Fruit fly (Drosophila melanogaster) whole organism, embryonic: ENCODE results near the gene sra.

Experiments
- Adf1 ChIP-seq: fragments of 200-800 bp; sonication (Bioruptor generic); IDR thresholded peaks from 2 replicates; pipeline ENCODE4 v1.3.6; 2022; ENCODE audit warnings: missing biosample characterization, missing genetic modification characterization
- BEAF-32 ChIP-seq: fragments of 200-800 bp; sonication (Bioruptor generic); optimal IDR thresholded peaks from 3 replicates; lab custom pipeline; 2017; ENCODE audit warnings: missing biosample characterization, missing genetic modification characterization, mild to moderate bottlenecking, moderate library complexity, missing genetic modification reagents
- CG12071 ChIP-seq: fragments of 200-800 bp; sonication (Bioruptor generic); optimal IDR thresholded peaks from 3 replicates; lab custom pipeline; 2018; ENCODE audit warnings: missing biosample characterization, mild to moderate bottlenecking, missing genetic modification characterization
- CG12155 ChIP-seq: fragments of 200-800 bp; sonication (Bioruptor generic); optimal IDR thresholded peaks from 3 replicates; lab custom pipeline; 2016; ENCODE audit warnings: missing biosample characterization, missing genetic modification characterization
- CG13894 ChIP-seq: fragments of 200-800 bp; sonication (Bioruptor generic); optimal IDR thresholded peaks from 3 replicates; lab custom pipeline; 2018; ENCODE audit warnings: missing biosample characterization, mild to moderate bottlenecking, missing genetic modification characterization, moderate library complexity
- CG15479 ChIP-seq: fragments of 200-800 bp; sonication (Bioruptor generic); optimal IDR thresholded peaks from 3 replicates; lab custom pipeline; 2019; ENCODE audit warnings: missing biosample characterization, mild to moderate bottlenecking, missing genetic modification characterization, moderate library complexity
- CG16779 ChIP-seq: fragments of 200-800 bp; sonication (Bioruptor generic); IDR thresholded peaks from 2 replicates; pipeline ENCODE4 v1.3.6; 2022; ENCODE audit warnings: missing biosample characterization, missing genetic modification characterization
- CG16863 ChIP-seq: fragments of 200-800 bp; sonication (Bioruptor generic); optimal IDR thresholded peaks from 3 replicates; lab custom pipeline; 2016; ENCODE audit warnings: missing biosample characterization, missing genetic modification characterization
- CG17361 ChIP-seq: fragments of 200-800 bp; sonication (Bioruptor generic); IDR thresholded peaks from 3 replicates; pipeline ENCODE4 v1.3.6; 2022; ENCODE audit warnings: missing biosample characterization, missing genetic modification characterization
- CG2889 ChIP-seq: fragments of 200-800 bp; sonication (Bioruptor generic); IDR thresholded peaks from 3 replicates; pipeline ENCODE4 v1.3.6; 2022; ENCODE audit warnings: missing biosample characterization, missing genetic modification characterization
- CG33557 ChIP-seq: fragments of 200-800 bp; sonication (Bioruptor generic); optimal IDR thresholded peaks from 2 replicates; lab custom pipeline; 2019; ENCODE audit warnings: missing biosample characterization, mild to moderate bottlenecking, missing genetic modification characterization, moderate library complexity
- CG4360 ChIP-seq: fragments of 200-800 bp; sonication (Bioruptor generic); IDR thresholded peaks from 2 replicates; pipeline ENCODE4 v1.3.6; 2022; ENCODE audit warnings: missing biosample characterization, missing genetic modification characterization
- CG43689 ChIP-seq: fragments of 200-800 bp; sonication (Bioruptor generic); IDR thresholded peaks from 2 replicates; pipeline ENCODE4 v1.3.6; 2022; ENCODE audit warnings: missing biosample characterization, missing genetic modification characterization
- CG4424 ChIP-seq: fragments of 200-800 bp; sonication (Bioruptor generic); optimal IDR thresholded peaks from 3 replicates; lab custom pipeline; 2016; ENCODE audit warnings: missing biosample characterization, missing genetic modification characterization
- CG7839 ChIP-seq: fragments of 200-800 bp; sonication (Bioruptor generic); optimal IDR thresholded peaks from 3 replicates; lab custom pipeline; 2018; ENCODE audit warnings: missing biosample characterization, mild to moderate bottlenecking, missing genetic modification characterization, moderate library complexity
- CG8290 ChIP-seq, 3 experiments: fragments of 200-800 bp; sonication (Bioruptor generic); optimal IDR thresholded peaks; 2 replicates each; lab custom pipeline; 2016 to 2019; ENCODE audit warnings: missing biosample characterization in 3 of 3, missing genetic modification characterization in 3 of 3, mild to moderate bottlenecking in 2 of 3, moderate library complexity in 1 of 3
- CG8924 ChIP-seq: fragments of 200-800 bp; optimal IDR thresholded peaks from 3 replicates; lab custom pipeline; 2019; ENCODE audit warnings: missing biosample characterization, mild to moderate bottlenecking, missing genetic modification characterization, moderate library complexity
- CG9876 ChIP-seq: fragments of 200-800 bp; sonication (Bioruptor generic); optimal IDR thresholded peaks from 2 replicates; lab custom pipeline; 2016; ENCODE audit warnings: missing biosample characterization, missing genetic modification characterization
- CG9932 ChIP-seq: fragments of 200-800 bp; sonication (Bioruptor generic); IDR thresholded peaks from 2 replicates; pipeline ENCODE4 v1.3.6; 2022; ENCODE audit warnings: missing biosample characterization, missing genetic modification characterization
- CHES-1-like ChIP-seq: fragments of 200-800 bp; sonication (Bioruptor generic); optimal IDR thresholded peaks from 2 replicates; lab custom pipeline; 2016; ENCODE audit warnings: missing biosample characterization, missing genetic modification characterization
- CkIIα-i1 ChIP-seq: fragments of 200-800 bp; sonication (Bioruptor generic); IDR thresholded peaks from 2 replicates; pipeline ENCODE4 v1.3.6; 2022; ENCODE audit warnings: missing biosample characterization, missing genetic modification characterization
- CrebB ChIP-seq: fragments of 200-800 bp; sonication (Bioruptor generic); optimal IDR thresholded peaks from 3 replicates; lab custom pipeline; 2018; ENCODE audit warnings: missing biosample characterization, mild to moderate bottlenecking, missing genetic modification characterization
- Fer1 ChIP-seq: fragments of 200-800 bp; sonication (Bioruptor generic); optimal IDR thresholded peaks from 2 replicates; lab custom pipeline; 2017; ENCODE audit warnings: missing biosample characterization, mild to moderate bottlenecking, missing genetic modification characterization
- Gsc ChIP-seq: fragments of 200-800 bp; sonication (Bioruptor generic); IDR thresholded peaks from 2 replicates; pipeline ENCODE4 v1.3.6; 2022; ENCODE audit warnings: missing biosample characterization, missing genetic modification characterization
- Med ChIP-seq: fragments of 200-800 bp; sonication (Bioruptor generic); peaks from one replicate; lab custom pipeline; 2016; ENCODE audit warnings: missing biosample characterization, missing genetic modification characterization, mild to moderate bottlenecking, inconsistent platforms, moderate library complexity
- NC2β ChIP-seq: fragments of 200-800 bp; sonication (Bioruptor generic); optimal IDR thresholded peaks from 2 replicates; lab custom pipeline; 2016; ENCODE audit warnings: missing biosample characterization, missing genetic modification characterization
- NfI ChIP-seq: fragments of 200-800 bp; sonication (Bioruptor generic); optimal IDR thresholded peaks from 3 replicates; lab custom pipeline; 2018; ENCODE audit warnings: missing biosample characterization, mild to moderate bottlenecking, missing genetic modification characterization, moderate library complexity
- Pdp1 ChIP-seq, 2 experiments: fragments of 200-800 bp; sonication (Bioruptor generic); optimal IDR thresholded peaks; 3 replicates each; lab custom pipeline; 2016; ENCODE audit warnings: missing biosample characterization in 2 of 2, missing genetic modification characterization in 2 of 2, mild to moderate bottlenecking in 1 of 2, moderate library complexity in 1 of 2
- abd-A ChIP-seq: fragments of 200-800 bp; sonication (Bioruptor generic); optimal IDR thresholded peaks from 3 replicates; lab custom pipeline; 2019; ENCODE audit warnings: missing biosample characterization, mild to moderate bottlenecking, missing genetic modification characterization, moderate library complexity
- cato ChIP-seq: fragments of 200-800 bp; sonication (Bioruptor generic); optimal IDR thresholded peaks from 2 replicates; lab custom pipeline; 2016; ENCODE audit warnings: missing biosample characterization, missing genetic modification characterization, borderline replicate concordance
- chif ChIP-seq, 2 experiments: fragments of 200-800 bp; sonication (Bioruptor generic); optimal IDR thresholded peaks; 3 replicates each; lab custom pipeline; 2016; ENCODE audit warnings: missing biosample characterization in 2 of 2, missing genetic modification characterization in 2 of 2
- ci ChIP-seq: fragments of 200-800 bp; sonication (Bioruptor generic); IDR thresholded peaks from 3 replicates; pipeline ENCODE4 v1.3.6; 2022; ENCODE audit warnings: missing biosample characterization, missing genetic modification characterization
- croc ChIP-seq: fragments of 200-800 bp; sonication (Bioruptor generic); conservative IDR thresholded peaks from 3 replicates; pipeline ENCODE4 v1.3.6; 2022; ENCODE audit warnings: missing biosample characterization, missing genetic modification characterization
- crol ChIP-seq: fragments of 200-800 bp; sonication (Bioruptor generic); IDR thresholded peaks from 2 replicates; pipeline ENCODE4 v1.3.6; 2022; ENCODE audit warnings: missing biosample characterization, missing genetic modification characterization
- danr ChIP-seq: fragments of 200-800 bp; sonication (Bioruptor generic); IDR thresholded peaks from 2 replicates; pipeline ENCODE4 v1.3.6; 2022; ENCODE audit warnings: missing biosample characterization, missing genetic modification characterization
- emc ChIP-seq: fragments of 200-800 bp; sonication (Bioruptor generic); optimal IDR thresholded peaks from 2 replicates; lab custom pipeline; 2016; ENCODE audit warnings: missing biosample characterization, missing genetic modification characterization
- gem ChIP-seq: fragments of 200-800 bp; sonication (Bioruptor generic); optimal IDR thresholded peaks from 2 replicates; lab custom pipeline; 2019; ENCODE audit warnings: missing biosample characterization, mild to moderate bottlenecking, missing genetic modification characterization, moderate library complexity
- gt ChIP-seq: fragments of 200-800 bp; sonication (Bioruptor generic); IDR thresholded peaks from 2 replicates; pipeline ENCODE4 v1.3.6; 2022; ENCODE audit warnings: missing biosample characterization, missing genetic modification characterization
- jumu ChIP-seq: fragments of 200-800 bp; sonication (Bioruptor generic); optimal IDR thresholded peaks from 3 replicates; lab custom pipeline; 2016; ENCODE audit warnings: missing biosample characterization, missing genetic modification characterization
- klu ChIP-seq: fragments of 200-800 bp; sonication (Bioruptor generic); IDR thresholded peaks from 2 replicates; pipeline ENCODE4 v1.3.6; 2022; ENCODE audit warnings: missing biosample characterization, missing genetic modification characterization
- mirr ChIP-seq: fragments of 200-800 bp; sonication (Bioruptor generic); optimal IDR thresholded peaks from 3 replicates; lab custom pipeline; 2018; ENCODE audit warnings: missing biosample characterization, mild to moderate bottlenecking, missing genetic modification characterization
- pan ChIP-seq, 4 experiments: fragments of >200 bp in 3 of 4; fragments of 200-800 bp in 1 of 4; sonication (Bioruptor generic) in 1 of 4; optimal IDR thresholded peaks in 3 of 4; IDR thresholded peaks in 1 of 4; 2 replicates each; pipeline versions ENCODE4 v1.3.6 to Lab custom; 2017 to 2022; ENCODE audit warnings: missing biosample characterization in 2 of 4, missing genetic modification characterization in 2 of 4, mixed read lengths in 1 of 4
- pfk ChIP-seq: fragments of 200-800 bp; sonication (Bioruptor generic); optimal IDR thresholded peaks from 2 replicates; lab custom pipeline; 2018; ENCODE audit warnings: missing biosample characterization, mild to moderate bottlenecking, missing genetic modification characterization, moderate library complexity
- sima ChIP-seq: fragments of 200-800 bp; sonication (Bioruptor generic); optimal IDR thresholded peaks from 2 replicates; lab custom pipeline; 2016; ENCODE audit warnings: missing biosample characterization, missing genetic modification characterization
- tna ChIP-seq: fragments of 200-800 bp; sonication (Bioruptor generic); IDR thresholded peaks from 2 replicates; pipeline ENCODE4 v1.3.6; 2022; ENCODE audit warnings: missing biosample characterization, missing genetic modification characterization; ENCODE audit not compliant: partially characterized antibody
- yki ChIP-seq: fragments of >200 bp; optimal IDR thresholded peaks from 3 replicates; lab custom pipeline; 2018

sra gene

dm6 chr3R:16214474-16215318 is 27.9 kb downstream of the sra start (continued):
- TF ChIP-seq BEAF-32 (GFP tag; lab: Kevin White, UChicago) (no peak), pfk (GFP tag; lab: Kevin White, UChicago) (no peak), yki (lab: Kevin White, UChicago) (no peak), CG4424 (GFP tag; lab: Kevin White, UChicago) (no peak), CG33557 (GFP tag; lab: Kevin White, UChicago) (no peak)

- TF ChIP-seq CG13894 (tag; lab: Kevin White, UChicago) = peak; percentile 79
- peak; percentile 75 for TF ChIP-seq Adf1 (GFP tag; lab: Robert Waterston, UW)
- TF ChIP-seq croc (GFP tag; lab: Robert Waterston, UW) = no peak
- 0 out of 2 replicates have a peak, but pooled peaks have one; percentile 20 for TF ChIP-seq CG9932 (GFP tag; lab: Robert Waterston, UW)
- TF ChIP-seq Med = peak; percentile 62
- TF ChIP-seq mirr = peak; percentile 12
- TF ChIP-seq Gsc (GFP tag; lab: Robert Waterston, UW) = no peak
- 0 out of 3 replicates have a peak, but pooled peaks have one; percentile 44 for TF ChIP-seq ci
- no peak for TF ChIP-seq CG2889 (GFP tag; lab: Robert Waterston, UW)
- peak; percentile 49; the same call in 1 of the 2 replicates for TF ChIP-seq CG16779
- peak; percentile 49; the same call in 1 of the 2 replicates for TF ChIP-seq CG4360
- TF ChIP-seq CG12071 (GFP tag; lab: Kevin White, UChicago) = peak; percentile 17
- TF ChIP-seq abd-A (tag; lab: Kevin White, UChicago) = peak; percentile 90
- peak; percentile 71 for TF ChIP-seq crol (GFP tag; lab: Robert Waterston, UW)
- TF ChIP-seq CG8924 (tag; lab: Kevin White, UChicago) = no peak
- peak in 1 of 2 experiments; percentile 1 for TF ChIP-seq Pdp1 (GFP tag; optimal IDR thresholded peaks at IDR 0.05; lab: Kevin White, UChicago)
- 0 out of 2 replicates have a peak, but pooled peaks have one; percentile 18 for TF ChIP-seq tna (GFP tag; lab: Robert Waterston, UW)
- TF ChIP-seq CG8290 (GFP tag; optimal IDR thresholded peaks at IDR 0.05; lab: Kevin White, UChicago) = no peak
- TF ChIP-seq CG8290 (tag; optimal IDR thresholded peaks at IDR 0.05; lab: Kevin White, UChicago) = peak in 1 of 2 experiments; percentile 1
- TF ChIP-seq, all 482 proteins: peak for 14
Measured at dm6 chr3R:16215319-16215701, 28.5 kb downstream of the sra start.

dm6 chr3R:16217368-16217767 is 30.6 kb downstream of the sra start:
- no peak for TF ChIP-seq klu
- TF ChIP-seq emc (GFP tag; lab: Kevin White, UChicago) = no peak
- no peak for TF ChIP-seq CG16779
- TF ChIP-seq CkIIα-i1 (GFP tag; lab: Robert Waterston, UW) = no peak
- TF ChIP-seq gem (tag; lab: Kevin White, UChicago) = peak; percentile 18
- no peak for TF ChIP-seq NC2β
- no peak for TF ChIP-seq CG16863 (GFP tag; lab: Kevin White, UChicago)
- TF ChIP-seq CrebB (tag; lab: Kevin White, UChicago) = no peak
- TF ChIP-seq CG9876 (GFP tag; lab: Kevin White, UChicago) = no peak
- TF ChIP-seq Fer1 = no peak
- no peak for TF ChIP-seq CG43689 (GFP tag; lab: Robert Waterston, UW)
- TF ChIP-seq cato = no peak
- 0 out of 3 replicates have a peak, but pooled peaks have one; percentile 20 for TF ChIP-seq CG17361 (GFP tag; lab: Robert Waterston, UW)
- no peak for TF ChIP-seq jumu (GFP tag; lab: Kevin White, UChicago)
- no peak for TF ChIP-seq pan (optimal IDR thresholded peaks at IDR 0.05; lab: Kevin White, UChicago)
- TF ChIP-seq pan (GFP tag; optimal IDR thresholded peaks at IDR 0.05 in 1 of 2, IDR thresholded peaks at IDR 0.05 in 1 of 2) = no peak
- TF ChIP-seq CG7839 (tag; lab: Kevin White, UChicago) = peak; percentile 2
- no peak for TF ChIP-seq danr (GFP tag; lab: Robert Waterston, UW)
- TF ChIP-seq CG15479 (GFP tag; lab: Kevin White, UChicago) = no peak
- TF ChIP-seq CHES-1-like (GFP tag; lab: Kevin White, UChicago) = no peak
- no peak for TF ChIP-seq NfI (GFP tag; lab: Kevin White, UChicago)
- TF ChIP-seq chif (GFP tag; optimal IDR thresholded peaks at IDR 0.05; lab: Kevin White, UChicago) = no peak
- TF ChIP-seq gt (GFP tag; lab: Robert Waterston, UW) = no peak
- no peak for TF ChIP-seq sima (GFP tag; lab: Kevin White, UChicago)
- no peak for TF ChIP-seq CG12155 (GFP tag; lab: Kevin White, UChicago)
